Fruit fly (Drosophila melanogaster) whole organism, adult: ENCODE data around the gene Pdh.

Source experiments
- CG11617 ChIP-seq: fragments of 200-800 bp; sonication (Bioruptor generic); optimal IDR thresholded peaks from 2 replicates; lab custom pipeline; 2017; ENCODE audit warnings: mild to moderate bottlenecking, missing biosample characterization, missing genetic modification reagents, missing genetic modification characterization
- CG12768 ChIP-seq: fragments of 200-800 bp; sonication (Bioruptor generic); optimal IDR thresholded peaks from 2 replicates; lab custom pipeline; 2017; ENCODE audit warnings: missing biosample characterization, missing genetic modification characterization, mild to moderate bottlenecking, moderate library complexity, missing genetic modification reagents
- CG14711 ChIP-seq: fragments of 200-800 bp; sonication (Bioruptor generic); optimal IDR thresholded peaks from 2 replicates; lab custom pipeline; 2018; ENCODE audit warnings: missing biosample characterization, mild to moderate bottlenecking, missing genetic modification characterization, moderate library complexity
- CG1620 ChIP-seq: fragments of 200-800 bp; sonication (Bioruptor generic); optimal IDR thresholded peaks from 2 replicates; lab custom pipeline; 2016; ENCODE audit warnings: missing biosample characterization, missing genetic modification characterization
- CG33017 ChIP-seq: fragments of 200-800 bp; sonication (Bioruptor generic); optimal IDR thresholded peaks from 2 replicates; lab custom pipeline; 2018; ENCODE audit warnings: missing biosample characterization, mild to moderate bottlenecking, missing genetic modification characterization, moderate library complexity
- CG5204 ChIP-seq: fragments of 200-800 bp; sonication (Bioruptor generic); optimal IDR thresholded peaks from 2 replicates; lab custom pipeline; 2016; ENCODE audit warnings: missing biosample characterization, missing genetic modification characterization
- CG7045 ChIP-seq: fragments of 200-800 bp; sonication (Bioruptor generic); optimal IDR thresholded peaks from 2 replicates; lab custom pipeline; 2017; ENCODE audit warnings: missing biosample characterization, mild to moderate bottlenecking, missing genetic modification characterization
- CG7101 ChIP-seq: fragments of 200-800 bp; sonication (Bioruptor generic); optimal IDR thresholded peaks from 2 replicates; lab custom pipeline; 2018; ENCODE audit warnings: missing biosample characterization, mild to moderate bottlenecking, missing genetic modification characterization, moderate library complexity
- Clk ChIP-seq: fragments of 200-800 bp; sonication (Bioruptor generic); optimal IDR thresholded peaks from 2 replicates; lab custom pipeline; 2017; ENCODE audit warnings: missing biosample characterization, missing genetic modification characterization
- Crg-1 ChIP-seq: fragments of 200-800 bp; sonication (Bioruptor generic); optimal IDR thresholded peaks from 2 replicates; lab custom pipeline; 2016; ENCODE audit warnings: missing biosample characterization, missing genetic modification characterization
- Hr96 ChIP-seq: fragments of 200-800 bp; sonication (Bioruptor generic); optimal IDR thresholded peaks from 2 replicates; lab custom pipeline; 2016; ENCODE audit warnings: missing biosample characterization, missing genetic modification characterization
- Mnt ChIP-seq: fragments of 200-800 bp; sonication (Bioruptor generic); optimal IDR thresholded peaks from 2 replicates; lab custom pipeline; 2016; ENCODE audit warnings: missing biosample characterization, mild to moderate bottlenecking, missing genetic modification characterization
- bab1 ChIP-seq: fragments of 200-800 bp; sonication (Bioruptor generic); optimal IDR thresholded peaks from 3 replicates; lab custom pipeline; 2019; ENCODE audit warnings: missing biosample characterization, mild to moderate bottlenecking, missing genetic modification characterization, moderate library complexity
- cic ChIP-seq: fragments of 200-800 bp; sonication (Bioruptor generic); optimal IDR thresholded peaks from 2 replicates; lab custom pipeline; 2017; ENCODE audit warnings: missing biosample characterization, mild to moderate bottlenecking, missing genetic modification characterization, moderate library complexity
- cnc ChIP-seq, 2 experiments: fragments of >200 bp; optimal IDR thresholded peaks; 2 replicates each; lab custom pipeline; 2017
- kay ChIP-seq: fragments of 200-800 bp; sonication (Bioruptor generic); peaks from one replicate; lab custom pipeline; 2016; ENCODE audit warnings: missing biosample characterization, missing genetic modification characterization, borderline replicate concordance
- ovo ChIP-seq: fragments of 200-800 bp; sonication (Bioruptor generic); optimal IDR thresholded peaks from 2 replicates; lab custom pipeline; 2016; ENCODE audit warnings: missing biosample characterization, missing genetic modification characterization
- pad ChIP-seq: fragments of 200-800 bp; sonication (Bioruptor generic); optimal IDR thresholded peaks from 3 replicates; lab custom pipeline; 2017; ENCODE audit warnings: missing biosample characterization, missing genetic modification characterization, mild to moderate bottlenecking, moderate library complexity, missing genetic modification reagents
- tj ChIP-seq: fragments of 200-800 bp; sonication (Bioruptor generic); optimal IDR thresholded peaks from 3 replicates; lab custom pipeline; 2017; ENCODE audit warnings: missing biosample characterization, mild to moderate bottlenecking, missing genetic modification characterization, moderate library complexity
- toe ChIP-seq: fragments of 200-800 bp; sonication (Bioruptor generic); optimal IDR thresholded peaks from 2 replicates; lab custom pipeline; 2016; ENCODE audit warnings: missing biosample characterization, missing genetic modification characterization

Pdh gene

dm6 chr3L:16391257-16391656 lies 37.2 kb upstream of the Pdh start:
- TF ChIP-seq ovo (GFP tag; lab: Kevin White, UChicago) (no peak), CG7101 (tag; lab: Kevin White, UChicago) (no peak), bab1 (GFP tag; lab: Kevin White, UChicago) (no peak), CG1620 (GFP tag; lab: Kevin White, UChicago) (no peak), cnc (optimal IDR thresholded peaks at IDR 0.05; lab: Kevin White, UChicago) (no peak), tj (no peak), kay (GFP tag; lab: Kevin White, UChicago) (no peak), Hr96 (GFP tag; lab: Kevin White, UChicago) (no peak), CG14711 (tag; lab: Kevin White, UChicago) (no peak), CG11617 (no peak), Crg-1 (GFP tag; lab: Kevin White, UChicago) (no peak), Clk (GFP tag; lab: Kevin White, UChicago) (no peak), toe (GFP tag; lab: Kevin White, UChicago) (no peak), Mnt (GFP tag; lab: Kevin White, UChicago) (no peak), CG7045 (GFP tag; lab: Kevin White, UChicago) (no peak)

dm6 chr3L:16390793-16391192 lies 36.7 kb upstream of the Pdh start:
- no peak for TF ChIP-seq cic (GFP tag; lab: Kevin White, UChicago)
- peak; percentile 52 for TF ChIP-seq kay (GFP tag; lab: Kevin White, UChicago)

dm6 chr3L:16385880-16386584 lies 31.9 kb upstream of the Pdh start, which contains the start of the genes Agpat3 and RAF2:
Gene Agpat3, minus strand, starts transcription at chr3L:16385957.
Gene RAF2, plus strand, starts transcription at chr3L:16386327.
- TF ChIP-seq CG11617 (peak; percentile 27), toe (GFP tag; lab: Kevin White, UChicago) (peak; percentile 60), CG33017 (tag; lab: Kevin White, UChicago) (no peak), Mnt (GFP tag; lab: Kevin White, UChicago) (no peak), ovo (GFP tag; lab: Kevin White, UChicago) (no peak), CG7101 (tag; lab: Kevin White, UChicago) (peak; percentile 7), tj (no peak), CG1620 (GFP tag; lab: Kevin White, UChicago) (no peak), CG14711 (tag; lab: Kevin White, UChicago) (peak; percentile 86), Hr96 (GFP tag; lab: Kevin White, UChicago) (peak; percentile 5), Crg-1 (GFP tag; lab: Kevin White, UChicago) (no peak), kay (GFP tag; lab: Kevin White, UChicago) (no peak), CG5204 (GFP tag; lab: Kevin White, UChicago) (no peak), bab1 (GFP tag; lab: Kevin White, UChicago) (no peak), Clk (GFP tag; lab: Kevin White, UChicago) (no peak), CG12768 (no peak), cnc (optimal IDR thresholded peaks at IDR 0.05; lab: Kevin White, UChicago) (no peak), cic (GFP tag; lab: Kevin White, UChicago) (no peak), CG7045 (GFP tag; lab: Kevin White, UChicago) (no peak), pad (GFP tag; lab: Kevin White, UChicago) (no peak)

dm6 chr3L:16385252-16385879 lies 31.3 kb upstream of the Pdh start:
- TF ChIP-seq kay (GFP tag; lab: Kevin White, UChicago): peak; percentile 89
- TF ChIP-seq pad (GFP tag; lab: Kevin White, UChicago): peak; percentile 45
- TF ChIP-seq cnc (optimal IDR thresholded peaks at IDR 0.05; lab: Kevin White, UChicago): no peak
- TF ChIP-seq CG5204 (GFP tag; lab: Kevin White, UChicago): no peak
- TF ChIP-seq CG14711 (tag; lab: Kevin White, UChicago): no peak
- TF ChIP-seq Crg-1 (GFP tag; lab: Kevin White, UChicago): no peak
- TF ChIP-seq ovo (GFP tag; lab: Kevin White, UChicago): no peak
- TF ChIP-seq Clk (GFP tag; lab: Kevin White, UChicago): no peak
- no peak for TF ChIP-seq Hr96 (GFP tag; lab: Kevin White, UChicago)
- TF ChIP-seq toe (GFP tag; lab: Kevin White, UChicago): no peak
- peak; percentile 54 for TF ChIP-seq CG12768
- no peak for TF ChIP-seq CG11617
- peak; percentile 42 for TF ChIP-seq CG7101 (tag; lab: Kevin White, UChicago)
- TF ChIP-seq Mnt (GFP tag; lab: Kevin White, UChicago): peak; percentile 96
- peak; percentile 27 for TF ChIP-seq CG33017 (tag; lab: Kevin White, UChicago)
- TF ChIP-seq tj: peak; percentile 24
- peak; percentile 50 for TF ChIP-seq CG7045 (GFP tag; lab: Kevin White, UChicago)
- peak; percentile 93 for TF ChIP-seq cic (GFP tag; lab: Kevin White, UChicago)
- peak; percentile 86 for TF ChIP-seq bab1 (GFP tag; lab: Kevin White, UChicago)
- TF ChIP-seq CG1620 (GFP tag; lab: Kevin White, UChicago): peak; percentile 3

DNA sequence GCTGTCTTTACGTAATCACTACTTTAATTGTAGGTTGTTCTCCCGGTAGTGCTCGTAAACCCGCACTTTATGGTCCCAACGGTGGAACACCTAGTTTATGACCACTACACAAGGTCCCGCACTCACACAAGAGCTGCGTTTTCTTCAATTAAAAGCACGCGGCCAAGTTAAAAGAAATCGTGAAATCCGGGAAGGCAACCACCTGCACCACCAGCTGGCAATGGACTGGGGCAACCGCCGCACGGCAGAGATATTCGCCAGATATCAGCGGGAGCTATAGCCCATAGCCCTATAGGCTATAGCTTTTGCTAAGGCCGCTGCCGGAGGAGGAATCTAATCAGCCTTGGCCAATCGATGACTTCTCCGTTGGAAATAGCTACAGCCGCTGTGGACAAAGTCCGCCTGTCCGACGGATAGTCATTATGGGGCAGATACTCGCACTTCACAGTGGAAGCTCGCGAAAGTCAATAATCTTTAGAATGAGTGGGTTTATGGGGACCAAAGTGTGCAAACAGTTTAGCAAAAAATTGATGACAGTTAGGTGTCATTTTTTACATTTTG lies 30.1 kb upstream of the Pdh start:
- TF ChIP-seq toe (GFP tag; lab: Kevin White, UChicago) (no peak), Crg-1 (GFP tag; lab: Kevin White, UChicago) (no peak), pad (GFP tag; lab: Kevin White, UChicago) (no peak), ovo (GFP tag; lab: Kevin White, UChicago) (no peak), CG14711 (tag; lab: Kevin White, UChicago) (no peak), kay (GFP tag; lab: Kevin White, UChicago) (peak; percentile 70), CG1620 (GFP tag; lab: Kevin White, UChicago) (no peak), CG33017 (tag; lab: Kevin White, UChicago) (no peak), CG7101 (tag; lab: Kevin White, UChicago) (no peak), CG5204 (GFP tag; lab: Kevin White, UChicago) (no peak), CG11617 (no peak), CG7045 (GFP tag; lab: Kevin White, UChicago) (no peak), cic (GFP tag; lab: Kevin White, UChicago) (peak; percentile 84), Mnt (GFP tag; lab: Kevin White, UChicago) (peak; percentile 59), cnc (optimal IDR thresholded peaks at IDR 0.05; lab: Kevin White, UChicago) (no peak), bab1 (GFP tag; lab: Kevin White, UChicago) (no peak), tj (no peak), Hr96 (GFP tag; lab: Kevin White, UChicago) (peak; percentile 27), CG12768 (peak; percentile 39), Clk (GFP tag; lab: Kevin White, UChicago) (no peak)
